Worm (Caenorhabditis elegans) whole organism, L2 larva: ENCODE data around the gene F42A10.7.

Source experiments
- C34F6.9 ChIP-seq: fragments of 150-350 bp; optimal IDR thresholded peaks from 2 replicates; lab custom pipeline; 2014; ENCODE audit warnings: missing biosample characterization, missing genetic modification characterization
- F13H6.1 ChIP-seq: sonication (generic microtip); optimal IDR thresholded peaks from 2 replicates; lab custom pipeline; 2016; ENCODE audit warnings: missing genetic modification characterization, missing compliant biosample characterization
- Y55F3AM.14 ChIP-seq: fragments of 200-800 bp; sonication (Bioruptor generic); optimal IDR thresholded peaks from 2 replicates; lab custom pipeline; 2018; ENCODE audit warnings: mild to moderate bottlenecking, missing genetic modification characterization, missing compliant biosample characterization
- ZK546.5 ChIP-seq: sonication (generic microtip); optimal IDR thresholded peaks from 2 replicates; lab custom pipeline; 2017; ENCODE audit warnings: missing biosample characterization, missing genetic modification characterization
- aly-2 ChIP-seq: fragments of 150-350 bp; optimal IDR thresholded peaks from 2 replicates; lab custom pipeline; 2014; ENCODE audit warnings: missing biosample characterization, missing genetic modification characterization
- blmp-1 ChIP-seq: sonication (generic microtip); optimal IDR thresholded peaks from 2 replicates; lab custom pipeline; 2017; ENCODE audit warnings: missing genetic modification characterization, mild to moderate bottlenecking, missing compliant biosample characterization, antibody characterized with exemption, moderate library complexity; ENCODE audit not compliant: insufficient read depth
- ceh-16 ChIP-seq: fragments of 150-350 bp; optimal IDR thresholded peaks from 2 replicates; lab custom pipeline; 2014; ENCODE audit warnings: missing biosample characterization, missing genetic modification characterization
- crh-2 ChIP-seq: sonication (generic microtip); optimal IDR thresholded peaks from 2 replicates; lab custom pipeline; 2017; ENCODE audit warnings: missing biosample characterization, missing genetic modification characterization
- dmd-4 ChIP-seq: sonication (generic microtip); optimal IDR thresholded peaks from 2 replicates; lab custom pipeline; 2017; ENCODE audit warnings: missing biosample characterization, missing genetic modification characterization
- elt-1 ChIP-seq: fragments of 150-350 bp; optimal IDR thresholded peaks from 2 replicates; lab custom pipeline; 2014; ENCODE audit warnings: missing biosample characterization, missing genetic modification characterization
- elt-3 ChIP-seq: sonication (generic microtip); optimal IDR thresholded peaks from 2 replicates; lab custom pipeline; 2017; ENCODE audit warnings: missing biosample characterization, missing genetic modification characterization
- fos-1 ChIP-seq: fragments of 150-350 bp; optimal IDR thresholded peaks from 2 replicates; lab custom pipeline; 2014; ENCODE audit warnings: missing biosample characterization, missing genetic modification characterization
- gmeb-1 ChIP-seq: fragments of 150-350 bp; optimal IDR thresholded peaks from 2 replicates; lab custom pipeline; 2014; ENCODE audit warnings: missing biosample characterization, missing genetic modification characterization
- lin-13 ChIP-seq: fragments of 150-350 bp; optimal IDR thresholded peaks from 2 replicates; lab custom pipeline; 2014; ENCODE audit warnings: missing biosample characterization, missing genetic modification reagents, missing genetic modification characterization
- lin-39 ChIP-seq: fragments of 150-350 bp; optimal IDR thresholded peaks from 2 replicates; lab custom pipeline; 2014; ENCODE audit warnings: missing biosample characterization, missing genetic modification reagents, missing genetic modification characterization
- lsy-2 ChIP-seq, 2 experiments: fragments of 150-350 bp in 1 of 2; sonication (generic microtip) in 1 of 2; optimal IDR thresholded peaks; 2 replicates each; lab custom pipeline; 2014 to 2017; ENCODE audit warnings: missing biosample characterization in 2 of 2, missing genetic modification characterization in 2 of 2
- mbf-1 ChIP-seq: sonication (generic microtip); optimal IDR thresholded peaks from 2 replicates; lab custom pipeline; 2017; ENCODE audit warnings: missing biosample characterization, missing genetic modification characterization
- mdl-1 ChIP-seq, 2 experiments: fragments of 150-350 bp in 1 of 2; sonication (generic microtip) in 1 of 2; optimal IDR thresholded peaks; 2 replicates each; lab custom pipeline; 2017; ENCODE audit warnings: missing biosample characterization in 2 of 2, missing genetic modification characterization in 2 of 2
- nhr-10 ChIP-seq: sonication (generic microtip); optimal IDR thresholded peaks from 2 replicates; lab custom pipeline; 2017; ENCODE audit warnings: missing biosample characterization, missing genetic modification characterization
- nhr-11 ChIP-seq: fragments of 150-350 bp; optimal IDR thresholded peaks from 2 replicates; lab custom pipeline; 2014; ENCODE audit warnings: missing biosample characterization, missing genetic modification characterization
- nhr-12 ChIP-seq: fragments of 150-350 bp; optimal IDR thresholded peaks from 2 replicates; lab custom pipeline; 2014; ENCODE audit warnings: missing biosample characterization, missing genetic modification characterization
- nhr-129 ChIP-seq: fragments of 150-350 bp; optimal IDR thresholded peaks from 2 replicates; lab custom pipeline; 2014; ENCODE audit warnings: missing biosample characterization, missing genetic modification characterization
- nhr-21 ChIP-seq: fragments of 150-350 bp; optimal IDR thresholded peaks from 2 replicates; lab custom pipeline; 2014; ENCODE audit warnings: missing biosample characterization, missing genetic modification characterization
- nhr-237 ChIP-seq: fragments of 150-350 bp; optimal IDR thresholded peaks from 2 replicates; lab custom pipeline; 2014; ENCODE audit warnings: missing biosample characterization, missing genetic modification characterization
- nhr-25 ChIP-seq: fragments of 150-350 bp; sonication (generic microtip); optimal IDR thresholded peaks from 3 replicates; lab custom pipeline; 2014; ENCODE audit warnings: missing biosample characterization, missing genetic modification characterization
- nhr-6 ChIP-seq: fragments of 150-350 bp; optimal IDR thresholded peaks from 2 replicates; lab custom pipeline; 2014; ENCODE audit warnings: missing biosample characterization, missing genetic modification characterization
- nhr-77 ChIP-seq: fragments of 150-350 bp; optimal IDR thresholded peaks from 2 replicates; lab custom pipeline; 2014; ENCODE audit warnings: missing biosample characterization, missing genetic modification characterization
- peb-1 ChIP-seq: fragments of 150-350 bp; optimal IDR thresholded peaks from 2 replicates; lab custom pipeline; 2014; ENCODE audit warnings: missing biosample characterization, missing genetic modification characterization
- skn-1 ChIP-seq: sonication (generic microtip); optimal IDR thresholded peaks from 2 replicates; lab custom pipeline; 2017; ENCODE audit warnings: missing biosample characterization, missing genetic modification characterization
- sma-3 ChIP-seq: sonication (generic microtip); optimal IDR thresholded peaks from 2 replicates; lab custom pipeline; 2016; ENCODE audit warnings: missing genetic modification reagents, missing genetic modification characterization, missing compliant biosample characterization
- sma-9 ChIP-seq, 2 experiments: fragments of 150-350 bp in 1 of 2; sonication (generic microtip) in 1 of 2; optimal IDR thresholded peaks; 2 replicates each; lab custom pipeline; 2014 to 2016; ENCODE audit warnings: missing genetic modification characterization in 2 of 2, mild to moderate bottlenecking in 1 of 2, missing biosample characterization in 1 of 2, missing compliant biosample characterization in 1 of 2, missing genetic modification reagents in 1 of 2, moderate library complexity in 1 of 2
- snpc-4 ChIP-seq: fragments of 150-350 bp; optimal IDR thresholded peaks from 2 replicates; lab custom pipeline; 2014; ENCODE audit warnings: missing biosample characterization, missing genetic modification characterization
- unc-39 ChIP-seq: fragments of 150-350 bp; optimal IDR thresholded peaks from 2 replicates; lab custom pipeline; 2014; ENCODE audit warnings: missing biosample characterization, missing genetic modification characterization
- unc-55 ChIP-seq: fragments of 150-350 bp; sonication (generic microtip); optimal IDR thresholded peaks from 3 replicates; lab custom pipeline; 2014; ENCODE audit warnings: missing biosample characterization, missing genetic modification reagents, missing genetic modification characterization
- zag-1 ChIP-seq: fragments of 150-350 bp; optimal IDR thresholded peaks from 2 replicates; lab custom pipeline; 2014; ENCODE audit warnings: missing biosample characterization, missing genetic modification characterization
- ztf-1 ChIP-seq: fragments of 200-800 bp; sonication (Bioruptor generic); conservative IDR thresholded peaks from 2 replicates; pipeline ENCODE4 v1.3.6; 2022; ENCODE audit warnings: missing genetic modification characterization, missing compliant biosample characterization
- ztf-11 ChIP-seq: sonication (generic microtip); optimal IDR thresholded peaks from 2 replicates; lab custom pipeline; 2017; ENCODE audit warnings: missing biosample characterization, missing genetic modification characterization

The F42A10.7 gene

ce11 chrIII:6183118-6183517, 4.6 kb upstream of the F42A10.7 start, which contains the start of gene nas-28:
Gene nas-28 (minus strand): TSS chrIII:6183218.
- TF ChIP-seq ztf-11 (tag; lab: Kevin White, UChicago) (no peak), lin-13 (GFP tag; lab: Kevin White, UChicago) (no peak), Y55F3AM.14 (GFP tag; lab: Kevin White, UChicago) (no peak), nhr-6 (tag; lab: Kevin White, UChicago) (no peak), sma-9 (GFP tag; optimal IDR thresholded peaks at IDR 0.05; lab: Kevin White, UChicago) (no peak), sma-9 (tag; optimal IDR thresholded peaks at IDR 0.05; lab: Kevin White, UChicago) (no peak), blmp-1 (no peak), C34F6.9 (tag; lab: Kevin White, UChicago) (no peak), dmd-4 (tag; lab: Kevin White, UChicago) (no peak), gmeb-1 (tag; lab: Kevin White, UChicago) (no peak), nhr-77 (tag; lab: Kevin White, UChicago) (no peak), ceh-16 (no peak), unc-39 (tag; lab: Kevin White, UChicago) (no peak), elt-3 (tag; lab: Kevin White, UChicago) (no peak), peb-1 (tag; lab: Kevin White, UChicago) (no peak), nhr-237 (tag; lab: Kevin White, UChicago) (no peak), sma-3 (no peak), ZK546.5 (no peak), nhr-11 (no peak)

- TF ChIP-seq elt-1 (tag; lab: Kevin White, UChicago) (no peak), nhr-12 (no peak), zag-1 (tag; lab: Kevin White, UChicago) (no peak), mdl-1 (tag; optimal IDR thresholded peaks at IDR 0.05; lab: Kevin White, UChicago) (peak in 1 of 2 experiments; percentile 28), mbf-1 (tag; lab: Kevin White, UChicago) (no peak), fos-1 (tag; lab: Kevin White, UChicago) (peak; percentile 58), C34F6.9 (tag; lab: Kevin White, UChicago) (no peak), sma-3 (peak; percentile 11), lsy-2 (tag; optimal IDR thresholded peaks at IDR 0.05; lab: Kevin White, UChicago) (no peak), skn-1 (tag; lab: Kevin White, UChicago) (peak; percentile 34), nhr-11 (no peak), unc-39 (tag; lab: Kevin White, UChicago) (no peak), gmeb-1 (tag; lab: Kevin White, UChicago) (peak; percentile 36), nhr-10 (tag; lab: Kevin White, UChicago) (no peak), crh-2 (tag; lab: Kevin White, UChicago) (peak; percentile 68), sma-9 (GFP tag; optimal IDR thresholded peaks at IDR 0.05; lab: Kevin White, UChicago) (peak; percentile 66), sma-9 (tag; optimal IDR thresholded peaks at IDR 0.05; lab: Kevin White, UChicago) (no peak), lin-39 (tag; lab: Kevin White, UChicago) (no peak), ZK546.5 (no peak), ceh-16 (no peak), nhr-129 (tag; lab: Kevin White, UChicago) (peak; percentile 10), F13H6.1 (tag; lab: Kevin White, UChicago) (peak; percentile 57), Y55F3AM.14 (GFP tag; lab: Kevin White, UChicago) (no peak), peb-1 (tag; lab: Kevin White, UChicago) (no peak)
Measured at ce11 chrIII:6180294-6180693, 1.8 kb upstream of the F42A10.7 start.

ce11 chrIII:6179062-6179461, 576 bp upstream of the F42A10.7 start:
- no peak for TF ChIP-seq nhr-10 (tag; lab: Kevin White, UChicago)
- no peak for TF ChIP-seq blmp-1
- TF ChIP-seq fos-1 (tag; lab: Kevin White, UChicago) = peak; percentile 76
- no peak for TF ChIP-seq lin-39 (tag; lab: Kevin White, UChicago)
- no peak for TF ChIP-seq lsy-2 (tag; optimal IDR thresholded peaks at IDR 0.05; lab: Kevin White, UChicago)
- peak in 1 of 2 experiments; percentile 8 for TF ChIP-seq mdl-1 (tag; optimal IDR thresholded peaks at IDR 0.05; lab: Kevin White, UChicago)
- TF ChIP-seq snpc-4 = no peak
- no peak for TF ChIP-seq nhr-21 (tag; lab: Kevin White, UChicago)
- peak; percentile 6 for TF ChIP-seq gmeb-1 (tag; lab: Kevin White, UChicago)
- TF ChIP-seq ZK546.5 = no peak
- TF ChIP-seq crh-2 (tag; lab: Kevin White, UChicago) = peak; percentile 44
- TF ChIP-seq unc-39 (tag; lab: Kevin White, UChicago) = no peak
- no peak for TF ChIP-seq nhr-25 (tag; lab: Kevin White, UChicago)
- TF ChIP-seq F13H6.1 (tag; lab: Kevin White, UChicago) = peak; percentile 13
- peak; percentile 83 for TF ChIP-seq sma-9 (GFP tag; optimal IDR thresholded peaks at IDR 0.05; lab: Kevin White, UChicago)
- TF ChIP-seq sma-9 (tag; optimal IDR thresholded peaks at IDR 0.05; lab: Kevin White, UChicago) = no peak
- TF ChIP-seq nhr-77 (tag; lab: Kevin White, UChicago) = no peak
- no peak for TF ChIP-seq ztf-1 (GFP tag; lab: Robert Waterston, UW)
- TF ChIP-seq unc-55 (GFP tag; lab: Kevin White, UChicago) = no peak
- TF ChIP-seq mbf-1 (tag; lab: Kevin White, UChicago) = no peak
- TF ChIP-seq aly-2 (tag; lab: Kevin White, UChicago) = no peak
